Worm (Caenorhabditis elegans): Measurements from ENCODE around the gene vit-1.

vit-1 gene

ce11 chrX:7720565-7720964 lies 7.1 kb upstream of the vit-1 start:
- TF ChIP-seq alr-1 (tag; optimal IDR thresholded peaks at IDR 0.05): no peak
- no peak for TF ChIP-seq lin-11 (tag; optimal IDR thresholded peaks at IDR 0.05)
- TF ChIP-seq F13H6.1 (tag; optimal IDR thresholded peaks at IDR 0.05): no peak
- TF ChIP-seq ama-1 (optimal IDR thresholded peaks at IDR 0.05): no peak
- TF ChIP-seq nhr-11 (tag; optimal IDR thresholded peaks at IDR 0.05): no peak
- TF ChIP-seq unc-55 (GFP tag; optimal IDR thresholded peaks at IDR 0.05): no peak
- no peak for TF ChIP-seq fos-1 (tag; optimal IDR thresholded peaks at IDR 0.05)
- TF ChIP-seq unc-39 (tag; optimal IDR thresholded peaks at IDR 0.05): no peak
- TF ChIP-seq mdl-1 (tag; optimal IDR thresholded peaks at IDR 0.05): no peak
- TF ChIP-seq crh-2 (tag; optimal IDR thresholded peaks at IDR 0.05): no peak
- TF ChIP-seq aly-2 (tag; optimal IDR thresholded peaks at IDR 0.05): no peak
- TF ChIP-seq sma-3 (GFP tag; optimal IDR thresholded peaks at IDR 0.05): no peak
- no peak for TF ChIP-seq lin-13 (GFP tag; optimal IDR thresholded peaks at IDR 0.05)
- no peak for TF ChIP-seq lsy-2 (tag; optimal IDR thresholded peaks at IDR 0.05)
- TF ChIP-seq sem-4 (tag; optimal IDR thresholded peaks at IDR 0.05): no peak
- TF ChIP-seq nhr-129 (tag; optimal IDR thresholded peaks at IDR 0.05): no peak
- TF ChIP-seq nhr-77 (tag; optimal IDR thresholded peaks at IDR 0.05): no peak

ce11 chrX:7724099-7724498 lies 3.6 kb upstream of the vit-1 start:
- no peak for TF ChIP-seq nhr-237 (tag; optimal IDR thresholded peaks at IDR 0.05)
- no peak for TF ChIP-seq elt-3 (tag; optimal IDR thresholded peaks at IDR 0.05)
- no peak for TF ChIP-seq lsy-2 (tag; optimal IDR thresholded peaks at IDR 0.05)
- TF ChIP-seq fos-1 (tag; optimal IDR thresholded peaks at IDR 0.05): no peak
- no peak for TF ChIP-seq ceh-82 (tag; optimal IDR thresholded peaks at IDR 0.05)
- no peak for TF ChIP-seq ZK546.5 (tag; optimal IDR thresholded peaks at IDR 0.05)
- TF ChIP-seq unc-39 (tag; optimal IDR thresholded peaks at IDR 0.05): no peak
- TF ChIP-seq lin-39 (tag; optimal IDR thresholded peaks at IDR 0.05): no peak
- no peak for TF ChIP-seq egl-27 (tag; optimal IDR thresholded peaks at IDR 0.05)
- no peak for TF ChIP-seq nhr-23 (tag; optimal IDR thresholded peaks at IDR 0.05)
- no peak for TF ChIP-seq peb-1 (tag; optimal IDR thresholded peaks at IDR 0.05)
- no peak for TF ChIP-seq sma-9 (GFP tag; optimal IDR thresholded peaks at IDR 0.05)
- no peak for TF ChIP-seq sma-9 (tag; optimal IDR thresholded peaks at IDR 0.05)

- no peak for TF ChIP-seq mab-5 (tag; optimal IDR thresholded peaks at IDR 0.05)
- no peak for TF ChIP-seq unc-55 (GFP tag; optimal IDR thresholded peaks at IDR 0.05)
- no peak for TF ChIP-seq lin-39 (tag; optimal IDR thresholded peaks at IDR 0.05)
- TF ChIP-seq aly-2 (tag; optimal IDR thresholded peaks at IDR 0.05): no peak
- TF ChIP-seq nhr-77 (tag; optimal IDR thresholded peaks at IDR 0.05): no peak
- TF ChIP-seq C34F6.9 (tag; optimal IDR thresholded peaks at IDR 0.05): no peak
- TF ChIP-seq unc-39 (tag; optimal IDR thresholded peaks at IDR 0.05): no peak
- no peak for TF ChIP-seq sem-4 (tag; optimal IDR thresholded peaks at IDR 0.05)
- no peak for TF ChIP-seq Y55F3AM.14 (GFP tag; optimal IDR thresholded peaks at IDR 0.05)
- TF ChIP-seq lsy-2 (tag; optimal IDR thresholded peaks at IDR 0.05): no peak
- TF ChIP-seq zag-1 (tag; optimal IDR thresholded peaks at IDR 0.05): no peak
- no peak for TF ChIP-seq elt-1 (tag; optimal IDR thresholded peaks at IDR 0.05)
- no peak for TF ChIP-seq nhr-11 (tag; optimal IDR thresholded peaks at IDR 0.05)
- TF ChIP-seq dmd-4 (tag; optimal IDR thresholded peaks at IDR 0.05): no peak
- TF ChIP-seq lin-13 (GFP tag; optimal IDR thresholded peaks at IDR 0.05): no peak
- TF ChIP-seq nhr-25 (tag; optimal IDR thresholded peaks at IDR 0.05): no peak
- TF ChIP-seq ztf-11 (tag; optimal IDR thresholded peaks at IDR 0.05): no peak
- TF ChIP-seq skn-1 (tag; optimal IDR thresholded peaks at IDR 0.05): no peak
- no peak for TF ChIP-seq lin-11 (tag; optimal IDR thresholded peaks at IDR 0.05)
- no peak for TF ChIP-seq peb-1 (tag; optimal IDR thresholded peaks at IDR 0.05)
- peak; percentile 76 for TF ChIP-seq sma-9 (GFP tag; optimal IDR thresholded peaks at IDR 0.05)
- TF ChIP-seq sma-9 (tag; optimal IDR thresholded peaks at IDR 0.05): no peak
- TF ChIP-seq unc-62 (GFP tag; optimal IDR thresholded peaks at IDR 0.05): no peak
- TF ChIP-seq mbf-1 (tag; optimal IDR thresholded peaks at IDR 0.05): no peak
- no peak for TF ChIP-seq ceh-82 (tag; optimal IDR thresholded peaks at IDR 0.05)
- TF ChIP-seq nhr-23 (tag; optimal IDR thresholded peaks at IDR 0.05): no peak
- no peak for TF ChIP-seq R02D3.7 (tag; optimal IDR thresholded peaks at IDR 0.05)
- TF ChIP-seq fos-1 (tag; optimal IDR thresholded peaks at IDR 0.05): peak; percentile 78
- TF ChIP-seq crh-2 (tag; optimal IDR thresholded peaks at IDR 0.05): peak; percentile 35
- TF ChIP-seq nhr-10 (tag; optimal IDR thresholded peaks at IDR 0.05): no peak
- TF ChIP-seq snpc-4 (tag; optimal IDR thresholded peaks at IDR 0.05): no peak
- no peak for TF ChIP-seq nhr-237 (tag; optimal IDR thresholded peaks at IDR 0.05)
- TF ChIP-seq egl-27 (tag; optimal IDR thresholded peaks at IDR 0.05): no peak
- no peak for TF ChIP-seq alr-1 (tag; optimal IDR thresholded peaks at IDR 0.05)
- TF ChIP-seq ceh-16 (tag; optimal IDR thresholded peaks at IDR 0.05): no peak
- no peak for TF ChIP-seq mdl-1 (tag; optimal IDR thresholded peaks at IDR 0.05)
- TF ChIP-seq gmeb-1 (tag; optimal IDR thresholded peaks at IDR 0.05): peak; percentile 49
- TF ChIP-seq elt-3 (tag; optimal IDR thresholded peaks at IDR 0.05): no peak
- no peak for TF ChIP-seq nhr-12 (tag; optimal IDR thresholded peaks at IDR 0.05)
- no peak for TF ChIP-seq nhr-129 (tag; optimal IDR thresholded peaks at IDR 0.05)
- TF ChIP-seq sma-3 (GFP tag; optimal IDR thresholded peaks at IDR 0.05): peak; percentile 54
- TF ChIP-seq ztf-4 (tag; optimal IDR thresholded peaks at IDR 0.05): no peak
- no peak for TF ChIP-seq ZK546.5 (tag; optimal IDR thresholded peaks at IDR 0.05)
- TF ChIP-seq blmp-1 (tag; optimal IDR thresholded peaks at IDR 0.05; ENCODE audit: insufficient read depth): no peak
- no peak for TF ChIP-seq nhr-6 (tag; optimal IDR thresholded peaks at IDR 0.05)
- no peak for TF ChIP-seq ztf-1 (GFP tag; conservative IDR thresholded peaks at IDR 0.05)
Measured at ce11 chrX:7725615-7726014, 2.1 kb upstream of the vit-1 start, which contains the start of gene spp-14. Gene spp-14, plus strand, starts transcription at chrX:7725979.

Measured in whole organism, L2 larva.